Fruit fly (Drosophila melanogaster) whole organism: ENCODE data around the gene Hrb98DE.

Experiments used
- CG8478 ChIP-seq: fragments of >200 bp; optimal IDR thresholded peaks from 2 replicates; lab custom pipeline; 2018; ENCODE audit warnings: inconsistent platforms
- EcR ChIP-seq, 2 experiments: fragments of >200 bp; optimal IDR thresholded peaks; 2 replicates each; lab custom pipeline; 2017; ENCODE audit warnings: missing biosample characterization in 2 of 2, missing genetic modification characterization in 2 of 2, missing genetic modification reagents in 2 of 2
- pan ChIP-seq: fragments of >200 bp; optimal IDR thresholded peaks from 2 replicates; lab custom pipeline; 2017

- no peak for TF ChIP-seq EcR (GFP tag; optimal IDR thresholded peaks at IDR 0.05; lab: Kevin White, UChicago)
- TF ChIP-seq pan: no peak
- TF ChIP-seq CG8478: no peak
These were observed 3.8 kb upstream of the Hrb98DE start for dm6 chr3R:28595855-28596254.
